Fruit fly (Drosophila melanogaster) whole organism, prepupa: ENCODE measurements around the gene Eig71Ei.

Experiments
- Blimp-1 ChIP-seq: fragments of 200-800 bp; sonication (Bioruptor generic); optimal IDR thresholded peaks from 3 replicates; lab custom pipeline; 2017; ENCODE audit warnings: missing biosample characterization, missing genetic modification characterization, mild to moderate bottlenecking, moderate library complexity, missing genetic modification reagents
- CG10631 ChIP-seq: fragments of 200-800 bp; sonication (Bioruptor generic); optimal IDR thresholded peaks from 2 replicates; lab custom pipeline; 2016; ENCODE audit warnings: missing biosample characterization, missing genetic modification characterization
- CG10669 ChIP-seq: fragments of 200-800 bp; sonication (Bioruptor generic); optimal IDR thresholded peaks from 3 replicates; lab custom pipeline; 2018; ENCODE audit warnings: missing biosample characterization, mild to moderate bottlenecking, missing genetic modification characterization, moderate library complexity
- CG11294 ChIP-seq: fragments of 200-800 bp; sonication (Bioruptor generic); IDR thresholded peaks from 2 replicates; pipeline ENCODE4 v1.3.6; 2022; ENCODE audit warnings: missing biosample characterization, missing genetic modification characterization
- CG11762 ChIP-seq: fragments of 200-800 bp; sonication (Bioruptor generic); optimal IDR thresholded peaks from 3 replicates; lab custom pipeline; 2016; ENCODE audit warnings: missing biosample characterization, missing genetic modification characterization; ENCODE audit not compliant: insufficient read depth
- CG11902 ChIP-seq: fragments of 200-800 bp; sonication (Bioruptor generic); optimal IDR thresholded peaks from 3 replicates; lab custom pipeline; 2016; ENCODE audit warnings: missing biosample characterization, missing genetic modification characterization
- CG15336 ChIP-seq: fragments of 200-800 bp; sonication (Bioruptor generic); IDR thresholded peaks from 2 replicates; pipeline ENCODE4 v1.3.6; 2022; ENCODE audit warnings: missing biosample characterization, missing genetic modification characterization
- CG1621 ChIP-seq: fragments of 200-800 bp; sonication (Bioruptor generic); optimal IDR thresholded peaks from 3 replicates; lab custom pipeline; 2018; ENCODE audit warnings: missing biosample characterization, mild to moderate bottlenecking, missing genetic modification characterization
- CG3032 ChIP-seq: fragments of 200-800 bp; optimal IDR thresholded peaks from 2 replicates; lab custom pipeline; 2019; ENCODE audit warnings: missing biosample characterization, mild to moderate bottlenecking, missing genetic modification characterization, moderate library complexity
- CG31627 ChIP-seq: fragments of 200-800 bp; sonication (Bioruptor generic); optimal IDR thresholded peaks from 3 replicates; lab custom pipeline; 2016; ENCODE audit warnings: missing biosample characterization, missing genetic modification characterization
- CG3919 ChIP-seq: fragments of 200-800 bp; sonication (Bioruptor generic); optimal IDR thresholded peaks from 3 replicates; lab custom pipeline; 2016; ENCODE audit warnings: missing biosample characterization, missing genetic modification characterization
- CG4318 ChIP-seq: fragments of 200-800 bp; sonication (Bioruptor generic); optimal IDR thresholded peaks from 3 replicates; lab custom pipeline; 2017; ENCODE audit warnings: missing biosample characterization, mild to moderate bottlenecking, missing genetic modification characterization
- CG6163 ChIP-seq: fragments of 200-800 bp; sonication (Bioruptor generic); IDR thresholded peaks from 3 replicates; pipeline ENCODE4 v1.3.6; 2022; ENCODE audit warnings: missing biosample characterization, missing genetic modification characterization
- CG6854 ChIP-seq: fragments of 200-800 bp; sonication (Bioruptor generic); optimal IDR thresholded peaks from 2 replicates; lab custom pipeline; 2017; ENCODE audit warnings: missing biosample characterization, mild to moderate bottlenecking, missing genetic modification characterization
- CG8119 ChIP-seq: fragments of 200-800 bp; sonication (Bioruptor generic); IDR thresholded peaks from 3 replicates; pipeline ENCODE4 v1.3.6; 2022; ENCODE audit warnings: missing biosample characterization, missing genetic modification characterization
- CG8319 ChIP-seq: fragments of 200-800 bp; sonication (Bioruptor generic); optimal IDR thresholded peaks from 3 replicates; lab custom pipeline; 2016; ENCODE audit warnings: missing biosample characterization, missing genetic modification characterization
- CG8632 ChIP-seq: fragments of 200-800 bp; sonication (Bioruptor generic); optimal IDR thresholded peaks from 3 replicates; lab custom pipeline; 2016; ENCODE audit warnings: missing biosample characterization, missing genetic modification characterization
- Ets21C ChIP-seq: fragments of 200-800 bp; sonication (Bioruptor generic); optimal IDR thresholded peaks from 3 replicates; lab custom pipeline; 2016; ENCODE audit warnings: missing biosample characterization, missing genetic modification characterization
- Ets96B ChIP-seq: fragments of 200-800 bp; optimal IDR thresholded peaks from 2 replicates; lab custom pipeline; 2019; ENCODE audit warnings: missing biosample characterization, mild to moderate bottlenecking, missing genetic modification characterization, moderate library complexity
- Hr38 ChIP-seq: sonication (Bioruptor generic); optimal IDR thresholded peaks from 2 replicates; lab custom pipeline; 2016; ENCODE audit warnings: missing biosample characterization, missing genetic modification characterization
- Hr39 ChIP-seq: fragments of 200-800 bp; sonication (Bioruptor generic); optimal IDR thresholded peaks from 2 replicates; lab custom pipeline; 2016; ENCODE audit warnings: missing biosample characterization, missing genetic modification characterization
- Met ChIP-seq: fragments of 200-800 bp; sonication (Bioruptor generic); optimal IDR thresholded peaks from 3 replicates; lab custom pipeline; 2016; ENCODE audit warnings: missing biosample characterization, missing genetic modification characterization
- OdsH ChIP-seq: fragments of 200-800 bp; sonication (Bioruptor generic); optimal IDR thresholded peaks from 3 replicates; lab custom pipeline; 2016; ENCODE audit warnings: missing biosample characterization, missing genetic modification characterization
- Smox ChIP-seq: fragments of 200-800 bp; sonication (Bioruptor generic); optimal IDR thresholded peaks from 3 replicates; lab custom pipeline; 2016; ENCODE audit warnings: missing biosample characterization, missing genetic modification characterization
- Sox15 ChIP-seq: fragments of 200-800 bp; sonication (Bioruptor generic); optimal IDR thresholded peaks from 3 replicates; lab custom pipeline; 2016; ENCODE audit warnings: missing biosample characterization, missing genetic modification characterization
- achi ChIP-seq: fragments of 200-800 bp; sonication (Bioruptor generic); optimal IDR thresholded peaks from 3 replicates; lab custom pipeline; 2016; ENCODE audit warnings: missing biosample characterization, missing genetic modification characterization
- acj6 ChIP-seq: fragments of 200-800 bp; sonication (Bioruptor generic); optimal IDR thresholded peaks from 3 replicates; lab custom pipeline; 2016; ENCODE audit warnings: missing biosample characterization, missing genetic modification characterization
- cyc ChIP-seq: fragments of 200-800 bp; sonication (Bioruptor generic); optimal IDR thresholded peaks from 3 replicates; lab custom pipeline; 2016; ENCODE audit warnings: missing biosample characterization, missing genetic modification characterization
- dac ChIP-seq: fragments of 200-800 bp; sonication (Bioruptor generic); optimal IDR thresholded peaks from 2 replicates; lab custom pipeline; 2017; ENCODE audit warnings: missing biosample characterization, mild to moderate bottlenecking, missing genetic modification characterization
- esn ChIP-seq: fragments of 200-800 bp; sonication (Bioruptor generic); optimal IDR thresholded peaks from 2 replicates; lab custom pipeline; 2016; ENCODE audit warnings: missing biosample characterization, mild to moderate bottlenecking, missing genetic modification characterization, moderate library complexity
- fd59A ChIP-seq: fragments of 200-800 bp; sonication (Bioruptor generic); optimal IDR thresholded peaks from 2 replicates; lab custom pipeline; 2017; ENCODE audit warnings: missing biosample characterization, mild to moderate bottlenecking, missing genetic modification characterization, missing genetic modification reagents
- fkh ChIP-seq: fragments of 200-800 bp; sonication (Bioruptor generic); optimal IDR thresholded peaks from 3 replicates; lab custom pipeline; 2017; ENCODE audit warnings: missing biosample characterization, mild to moderate bottlenecking, missing genetic modification characterization, moderate library complexity
- net ChIP-seq: fragments of 200-800 bp; sonication (Bioruptor generic); optimal IDR thresholded peaks from 3 replicates; lab custom pipeline; 2016; ENCODE audit warnings: missing biosample characterization, missing genetic modification characterization
- pdm3 ChIP-seq: fragments of 200-800 bp; sonication (Bioruptor generic); optimal IDR thresholded peaks from 3 replicates; lab custom pipeline; 2016; ENCODE audit warnings: missing biosample characterization, missing genetic modification characterization
- spab ChIP-seq: fragments of 200-800 bp; sonication (Bioruptor generic); optimal IDR thresholded peaks from 2 replicates; lab custom pipeline; 2017; ENCODE audit warnings: missing biosample characterization, mild to moderate bottlenecking, missing genetic modification characterization, missing genetic modification reagents
- ss ChIP-seq, 2 experiments: fragments of 200-800 bp; sonication (Bioruptor generic); optimal IDR thresholded peaks; 2 replicates in 1 of 2; 3 replicates in 1 of 2; lab custom pipeline; 2017 to 2018; ENCODE audit warnings: mild to moderate bottlenecking in 2 of 2, missing biosample characterization in 2 of 2, missing genetic modification characterization in 2 of 2, moderate library complexity in 1 of 2
- svp ChIP-seq: fragments of 200-800 bp; sonication (Bioruptor generic); peaks from one replicate; lab custom pipeline; 2016; ENCODE audit warnings: missing biosample characterization, missing genetic modification characterization
- topi ChIP-seq: fragments of 200-800 bp; sonication (Bioruptor generic); optimal IDR thresholded peaks from 3 replicates; lab custom pipeline; 2016; ENCODE audit warnings: missing biosample characterization, missing genetic modification characterization
- vri ChIP-seq: fragments of 200-800 bp; sonication (Bioruptor generic); optimal IDR thresholded peaks from 3 replicates; lab custom pipeline; 2016; ENCODE audit warnings: missing biosample characterization, mild to moderate bottlenecking, missing genetic modification characterization

Gene Eig71Ei

DNA sequence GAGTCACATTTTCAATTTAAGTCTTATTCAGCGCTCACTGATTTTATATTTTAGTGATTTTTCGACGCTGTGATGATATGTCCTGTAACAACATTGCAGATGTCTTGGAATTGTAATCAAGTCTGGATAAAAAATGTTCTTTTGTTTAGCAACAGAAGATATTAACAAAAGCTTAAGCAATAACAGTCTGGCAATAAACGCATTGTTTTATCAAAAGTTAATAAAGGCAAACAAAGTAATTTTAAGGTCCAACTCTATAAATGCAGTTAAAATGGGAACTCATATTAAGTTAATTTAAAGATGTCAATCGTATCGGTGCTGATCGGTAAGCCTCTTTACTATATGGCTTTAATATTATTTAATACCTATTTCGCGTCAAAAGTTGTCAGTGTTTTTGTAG is 2.1 kb downstream of the Eig71Ei start, which contains the start of gene CG43082:
CG43082 (plus strand) TSS at position 301 of the 400 bp plus-strand sequence.
- no peak for TF ChIP-seq fkh (GFP tag; lab: Kevin White, UChicago)
- TF ChIP-seq CG15336 (GFP tag; lab: Robert Waterston, UW): no peak
- no peak for TF ChIP-seq CG10669 (GFP tag; lab: Kevin White, UChicago)
- TF ChIP-seq pdm3: no peak
- no peak for TF ChIP-seq ss (GFP tag; optimal IDR thresholded peaks at IDR 0.05; lab: Kevin White, UChicago)
- no peak for TF ChIP-seq svp
- no peak for TF ChIP-seq CG4318 (GFP tag; lab: Kevin White, UChicago)
- TF ChIP-seq spab (GFP tag; lab: Kevin White, UChicago): no peak

DNA sequence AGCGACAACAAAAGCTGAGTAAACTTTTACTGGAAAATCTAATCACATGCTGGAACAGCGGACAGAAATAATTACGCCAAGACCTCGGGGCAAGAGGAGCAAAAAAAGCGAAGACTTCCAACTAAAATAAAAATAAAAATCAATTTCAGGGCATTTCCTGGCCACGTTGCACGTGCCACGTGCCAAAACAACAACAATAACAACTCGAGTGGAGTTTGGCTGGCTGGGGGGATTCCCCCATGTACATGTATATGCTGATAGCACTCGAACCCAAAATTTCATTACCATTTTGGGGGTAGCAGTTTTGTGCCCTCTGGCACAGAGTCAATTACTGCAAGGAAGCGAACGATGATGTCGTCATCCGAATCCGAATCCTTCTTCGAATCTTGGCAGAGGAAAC is 3.0 kb downstream of the Eig71Ei start:
- TF ChIP-seq Hr38 (GFP tag; lab: Kevin White, UChicago) (no peak), CG6163 (GFP tag; lab: Robert Waterston, UW) (no peak), cyc (GFP tag; lab: Kevin White, UChicago) (no peak), Met (no peak), CG11902 (GFP tag; lab: Kevin White, UChicago) (no peak), achi (no peak), CG1621 (tag; lab: Kevin White, UChicago) (no peak), CG8632 (GFP tag; lab: Kevin White, UChicago) (no peak), Blimp-1 (GFP tag; lab: Kevin White, UChicago) (no peak), acj6 (GFP tag; lab: Kevin White, UChicago) (no peak), Sox15 (GFP tag; lab: Kevin White, UChicago) (no peak), CG6854 (GFP tag; lab: Kevin White, UChicago) (no peak), fd59A (GFP tag; lab: Kevin White, UChicago) (no peak), Hr39 (no peak), CG3032 (tag; lab: Kevin White, UChicago) (no peak), CG11294 (GFP tag; lab: Robert Waterston, UW) (no peak), CG8319 (GFP tag; lab: Kevin White, UChicago) (no peak), Ets21C (no peak)

DNA sequence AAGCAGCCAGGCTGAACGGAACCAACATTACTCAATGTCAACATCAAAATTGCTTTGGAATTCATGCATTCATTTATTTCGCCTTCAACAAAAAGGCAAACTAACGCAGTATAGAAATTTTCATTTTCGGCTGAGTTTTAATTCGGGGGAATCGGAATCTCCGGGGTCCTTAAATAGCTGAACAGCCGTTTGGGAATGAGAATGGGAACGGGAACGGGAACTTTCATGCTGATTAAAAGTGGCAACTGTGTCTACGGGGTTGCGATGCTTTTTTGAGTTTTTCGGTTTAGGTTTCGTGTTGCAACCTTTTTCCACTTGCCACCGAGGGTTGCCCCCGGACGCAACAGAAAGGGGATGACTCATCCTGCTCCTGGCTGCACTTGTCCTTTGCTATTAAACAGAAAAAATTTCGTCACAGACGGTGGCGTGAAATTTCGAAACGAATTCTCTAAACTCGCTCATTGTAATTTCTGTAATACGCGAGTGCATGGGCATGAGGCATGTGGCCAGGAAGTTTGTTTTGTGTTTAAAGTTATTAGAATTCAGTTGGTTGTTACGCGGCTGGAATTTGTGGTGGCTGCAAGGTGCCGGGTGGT is 4.8 kb downstream of the Eig71Ei start:
- TF ChIP-seq OdsH (GFP tag; lab: Kevin White, UChicago) (no peak), CG10631 (GFP tag; lab: Kevin White, UChicago) (no peak), Smox (GFP tag; lab: Kevin White, UChicago) (no peak), dac (no peak), CG31627 (GFP tag; lab: Kevin White, UChicago) (no peak), CG3919 (GFP tag; lab: Kevin White, UChicago) (no peak), net (GFP tag; lab: Kevin White, UChicago) (no peak), vri (GFP tag; lab: Kevin White, UChicago) (no peak), Hr39 (no peak)

dm6 chr3L:15665741-15666140 is 6.2 kb downstream of the Eig71Ei start:
- TF ChIP-seq Ets96B (tag; lab: Kevin White, UChicago): no peak
- no peak for TF ChIP-seq CG11294 (GFP tag; lab: Robert Waterston, UW)
- TF ChIP-seq CG8632 (GFP tag; lab: Kevin White, UChicago): no peak
- TF ChIP-seq cyc (GFP tag; lab: Kevin White, UChicago): no peak
- no peak for TF ChIP-seq CG11762 (GFP tag; lab: Kevin White, UChicago)
- TF ChIP-seq CG4318 (GFP tag; lab: Kevin White, UChicago): no peak
- no peak for TF ChIP-seq esn (GFP tag; lab: Kevin White, UChicago)
- TF ChIP-seq CG1621 (tag; lab: Kevin White, UChicago): no peak
- no peak for TF ChIP-seq Hr39
- no peak for TF ChIP-seq CG3919 (GFP tag; lab: Kevin White, UChicago)
- no peak for TF ChIP-seq Ets21C
- no peak for TF ChIP-seq topi
- TF ChIP-seq CG6163 (GFP tag; lab: Robert Waterston, UW): no peak
- no peak for TF ChIP-seq CG8119
